Fruit fly (Drosophila melanogaster) whole organism, adult: ENCODE results near the gene CG7772.

ENCODE experiments used
- CG11617 ChIP-seq: fragments of 200-800 bp; sonication (Bioruptor generic); optimal IDR thresholded peaks from 2 replicates; lab custom pipeline; 2017; ENCODE audit warnings: mild to moderate bottlenecking, missing biosample characterization, missing genetic modification reagents, missing genetic modification characterization
- CG12768 ChIP-seq: fragments of 200-800 bp; sonication (Bioruptor generic); optimal IDR thresholded peaks from 2 replicates; lab custom pipeline; 2017; ENCODE audit warnings: missing biosample characterization, missing genetic modification characterization, mild to moderate bottlenecking, moderate library complexity, missing genetic modification reagents
- CG14711 ChIP-seq: fragments of 200-800 bp; sonication (Bioruptor generic); optimal IDR thresholded peaks from 2 replicates; lab custom pipeline; 2018; ENCODE audit warnings: missing biosample characterization, mild to moderate bottlenecking, missing genetic modification characterization, moderate library complexity
- CG1620 ChIP-seq: fragments of 200-800 bp; sonication (Bioruptor generic); optimal IDR thresholded peaks from 2 replicates; lab custom pipeline; 2016; ENCODE audit warnings: missing biosample characterization, missing genetic modification characterization
- CG33017 ChIP-seq: fragments of 200-800 bp; sonication (Bioruptor generic); optimal IDR thresholded peaks from 2 replicates; lab custom pipeline; 2018; ENCODE audit warnings: missing biosample characterization, mild to moderate bottlenecking, missing genetic modification characterization, moderate library complexity
- CG5204 ChIP-seq: fragments of 200-800 bp; sonication (Bioruptor generic); optimal IDR thresholded peaks from 2 replicates; lab custom pipeline; 2016; ENCODE audit warnings: missing biosample characterization, missing genetic modification characterization
- CG7101 ChIP-seq: fragments of 200-800 bp; sonication (Bioruptor generic); optimal IDR thresholded peaks from 2 replicates; lab custom pipeline; 2018; ENCODE audit warnings: missing biosample characterization, mild to moderate bottlenecking, missing genetic modification characterization, moderate library complexity
- Mnt ChIP-seq: fragments of 200-800 bp; sonication (Bioruptor generic); optimal IDR thresholded peaks from 2 replicates; lab custom pipeline; 2016; ENCODE audit warnings: missing biosample characterization, mild to moderate bottlenecking, missing genetic modification characterization
- cic ChIP-seq: fragments of 200-800 bp; sonication (Bioruptor generic); optimal IDR thresholded peaks from 2 replicates; lab custom pipeline; 2017; ENCODE audit warnings: missing biosample characterization, mild to moderate bottlenecking, missing genetic modification characterization, moderate library complexity
- kay ChIP-seq: fragments of 200-800 bp; sonication (Bioruptor generic); peaks from one replicate; lab custom pipeline; 2016; ENCODE audit warnings: missing biosample characterization, missing genetic modification characterization, borderline replicate concordance
- pad ChIP-seq: fragments of 200-800 bp; sonication (Bioruptor generic); optimal IDR thresholded peaks from 3 replicates; lab custom pipeline; 2017; ENCODE audit warnings: missing biosample characterization, missing genetic modification characterization, mild to moderate bottlenecking, moderate library complexity, missing genetic modification reagents
- tj ChIP-seq: fragments of 200-800 bp; sonication (Bioruptor generic); optimal IDR thresholded peaks from 3 replicates; lab custom pipeline; 2017; ENCODE audit warnings: missing biosample characterization, mild to moderate bottlenecking, missing genetic modification characterization, moderate library complexity
- toe ChIP-seq: fragments of 200-800 bp; sonication (Bioruptor generic); optimal IDR thresholded peaks from 2 replicates; lab custom pipeline; 2016; ENCODE audit warnings: missing biosample characterization, missing genetic modification characterization

DNA sequence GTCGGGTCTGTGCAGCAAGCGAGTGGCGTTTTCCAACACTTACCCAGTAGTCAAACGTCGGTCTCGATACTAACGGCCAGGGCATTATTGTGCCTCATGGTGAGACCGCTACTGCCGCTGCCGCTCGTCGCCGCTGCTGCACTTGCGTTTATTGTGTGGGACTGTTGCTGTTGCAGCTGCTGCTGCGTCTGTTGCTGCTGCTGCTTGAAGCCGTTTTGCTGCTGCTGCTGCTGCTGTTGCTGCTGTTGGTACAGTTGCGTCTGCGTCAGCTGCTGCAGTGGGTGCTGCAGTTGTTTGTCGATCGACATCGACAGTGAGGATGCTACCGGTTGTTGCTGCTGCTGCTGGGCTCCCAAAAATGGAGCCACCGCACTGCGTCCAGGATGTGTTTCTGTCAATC, 33.6 kb upstream of the CG7772 start:
- TF ChIP-seq CG7101 (tag; lab: Kevin White, UChicago) = no peak
- TF ChIP-seq tj (GFP tag; lab: Kevin White, UChicago) = no peak
- no peak for TF ChIP-seq pad (GFP tag; lab: Kevin White, UChicago)
- no peak for TF ChIP-seq toe
- TF ChIP-seq CG1620 (GFP tag; lab: Kevin White, UChicago) = no peak
- no peak for TF ChIP-seq CG14711 (tag; lab: Kevin White, UChicago)
- TF ChIP-seq CG11617 (GFP tag; lab: Kevin White, UChicago) = no peak
- no peak for TF ChIP-seq CG12768 (GFP tag; lab: Kevin White, UChicago)
- no peak for TF ChIP-seq cic
- no peak for TF ChIP-seq CG33017
- no peak for TF ChIP-seq kay
- TF ChIP-seq CG5204 (GFP tag; lab: Kevin White, UChicago) = no peak
- no peak for TF ChIP-seq Mnt (GFP tag; lab: Kevin White, UChicago)
